Fruit fly (Drosophila melanogaster) whole organism, embryonic: ENCODE results near the gene CG43894.

Experiments
- Ada2b ChIP-seq: fragments of 200-800 bp; sonication (Bioruptor generic); IDR thresholded peaks from 2 replicates; pipeline ENCODE4 v1.3.6; 2022; ENCODE audit warnings: missing biosample characterization, missing genetic modification characterization
- CG10979 ChIP-seq: fragments of 200-800 bp; sonication (Bioruptor generic); optimal IDR thresholded peaks from 2 replicates; lab custom pipeline; 2018; ENCODE audit warnings: missing biosample characterization, mild to moderate bottlenecking, missing genetic modification characterization, moderate library complexity
- CG11695 ChIP-seq: fragments of 200-800 bp; sonication (Bioruptor generic); IDR thresholded peaks from 3 replicates; pipeline ENCODE4 v1.3.6; 2022; ENCODE audit warnings: missing biosample characterization, missing genetic modification characterization
- CG12744 ChIP-seq: fragments of 200-800 bp; sonication (Bioruptor generic); optimal IDR thresholded peaks from 2 replicates; lab custom pipeline; 2016; ENCODE audit warnings: missing biosample characterization, missing genetic modification characterization
- CG12769 ChIP-seq: fragments of 200-800 bp; sonication (Bioruptor generic); optimal IDR thresholded peaks from 2 replicates; lab custom pipeline; 2019; ENCODE audit warnings: missing biosample characterization, mild to moderate bottlenecking, missing genetic modification characterization, moderate library complexity
- CG12942 ChIP-seq: fragments of 200-800 bp; sonication (Bioruptor generic); optimal IDR thresholded peaks from 3 replicates; lab custom pipeline; 2016; ENCODE audit warnings: missing biosample characterization, missing genetic modification characterization
- CG13775 ChIP-seq: fragments of 200-800 bp; sonication (Bioruptor generic); optimal IDR thresholded peaks from 3 replicates; lab custom pipeline; 2017; ENCODE audit warnings: missing biosample characterization, mild to moderate bottlenecking, missing genetic modification characterization
- CG14710 ChIP-seq: fragments of 200-800 bp; sonication (Bioruptor generic); optimal IDR thresholded peaks from 3 replicates; lab custom pipeline; 2019; ENCODE audit warnings: missing biosample characterization, mild to moderate bottlenecking, missing genetic modification characterization, moderate library complexity
- CG15073 ChIP-seq: fragments of 200-800 bp; sonication (Bioruptor generic); optimal IDR thresholded peaks from 2 replicates; lab custom pipeline; 2016; ENCODE audit warnings: missing biosample characterization, missing genetic modification characterization
- CG17802 ChIP-seq: fragments of 200-800 bp; sonication (Bioruptor generic); optimal IDR thresholded peaks from 2 replicates; lab custom pipeline; 2018; ENCODE audit warnings: missing biosample characterization, mild to moderate bottlenecking, missing genetic modification characterization, moderate library complexity
- CG1832 ChIP-seq: fragments of 200-800 bp; sonication (Bioruptor generic); optimal IDR thresholded peaks from 2 replicates; lab custom pipeline; 2017; ENCODE audit warnings: missing biosample characterization, mild to moderate bottlenecking, missing genetic modification characterization, inconsistent platforms
- CG2889 ChIP-seq: fragments of 200-800 bp; sonication (Bioruptor generic); IDR thresholded peaks from 3 replicates; pipeline ENCODE4 v1.3.6; 2022; ENCODE audit warnings: missing biosample characterization, missing genetic modification characterization
- CG32772 ChIP-seq: fragments of 200-800 bp; sonication (Bioruptor generic); IDR thresholded peaks from 2 replicates; pipeline ENCODE4 v1.3.6; 2022; ENCODE audit warnings: missing biosample characterization, missing genetic modification characterization
- CG33213 ChIP-seq: fragments of 200-800 bp; sonication (Bioruptor generic); optimal IDR thresholded peaks from 3 replicates; lab custom pipeline; 2016; ENCODE audit warnings: missing biosample characterization, missing genetic modification characterization
- CG34422 ChIP-seq: fragments of 200-800 bp; sonication (Bioruptor generic); IDR thresholded peaks from 3 replicates; pipeline ENCODE4 v1.3.6; 2022; ENCODE audit warnings: missing biosample characterization, missing genetic modification characterization
- CG4328 ChIP-seq: fragments of 200-800 bp; sonication (Bioruptor generic); optimal IDR thresholded peaks from 3 replicates; lab custom pipeline; 2017; ENCODE audit warnings: missing biosample characterization, missing genetic modification reagents, missing genetic modification characterization
- CG43689 ChIP-seq: fragments of 200-800 bp; sonication (Bioruptor generic); IDR thresholded peaks from 2 replicates; pipeline ENCODE4 v1.3.6; 2022; ENCODE audit warnings: missing biosample characterization, missing genetic modification characterization
- CG4617 ChIP-seq: fragments of 200-800 bp; sonication (Bioruptor generic); optimal IDR thresholded peaks from 3 replicates; lab custom pipeline; 2016; ENCODE audit warnings: missing biosample characterization, missing genetic modification characterization, borderline replicate concordance
- CG4707 ChIP-seq: fragments of 200-800 bp; sonication (Bioruptor generic); optimal IDR thresholded peaks from 2 replicates; lab custom pipeline; 2018; ENCODE audit warnings: missing biosample characterization, mild to moderate bottlenecking, missing genetic modification characterization, moderate library complexity
- CG6791 ChIP-seq: fragments of 200-800 bp; sonication (Bioruptor generic); IDR thresholded peaks from 3 replicates; pipeline ENCODE4 v1.3.6; 2022; ENCODE audit warnings: missing biosample characterization, missing genetic modification characterization; ENCODE audit not compliant: partially characterized antibody
- CG9609 ChIP-seq: fragments of 200-800 bp; sonication (Bioruptor generic); optimal IDR thresholded peaks from 3 replicates; lab custom pipeline; 2016; ENCODE audit warnings: missing biosample characterization, missing genetic modification characterization
- Dip2 ChIP-seq: fragments of 200-800 bp; sonication (Bioruptor generic); IDR thresholded peaks from 2 replicates; pipeline ENCODE4 v1.3.6; 2022; ENCODE audit warnings: missing biosample characterization, missing genetic modification characterization
- Hand ChIP-seq: fragments of 200-800 bp; sonication (Bioruptor generic); optimal IDR thresholded peaks from 2 replicates; lab custom pipeline; 2017; ENCODE audit warnings: mild to moderate bottlenecking, missing biosample characterization, missing genetic modification reagents, missing genetic modification characterization
- Max ChIP-seq: fragments of 200-800 bp; sonication (Bioruptor generic); optimal IDR thresholded peaks from 2 replicates; lab custom pipeline; 2016; ENCODE audit warnings: missing biosample characterization, mild to moderate bottlenecking, missing genetic modification characterization
- Nf-YB ChIP-seq: fragments of 200-800 bp; sonication (Bioruptor generic); optimal IDR thresholded peaks from 3 replicates; lab custom pipeline; 2019; ENCODE audit warnings: missing biosample characterization, mild to moderate bottlenecking, missing genetic modification characterization, moderate library complexity
- Ptx1 ChIP-seq: fragments of 200-800 bp; sonication (Bioruptor generic); IDR thresholded peaks from 2 replicates; pipeline ENCODE4 v1.3.6; 2022; ENCODE audit warnings: missing biosample characterization, missing genetic modification characterization
- Sox100B ChIP-seq: fragments of 200-800 bp; sonication (Bioruptor generic); optimal IDR thresholded peaks from 3 replicates; lab custom pipeline; 2018; ENCODE audit warnings: missing biosample characterization, mild to moderate bottlenecking, missing genetic modification characterization
- Ssrp ChIP-seq: fragments of 200-800 bp; sonication (Bioruptor generic); optimal IDR thresholded peaks from 2 replicates; lab custom pipeline; 2018; ENCODE audit warnings: missing biosample characterization, mild to moderate bottlenecking, missing genetic modification characterization, moderate library complexity
- TFAM ChIP-seq: fragments of 200-800 bp; sonication (Bioruptor generic); optimal IDR thresholded peaks from 2 replicates; lab custom pipeline; 2017; ENCODE audit warnings: missing biosample characterization, missing genetic modification characterization, inconsistent platforms
- abd-A ChIP-seq: fragments of 200-800 bp; sonication (Bioruptor generic); optimal IDR thresholded peaks from 3 replicates; lab custom pipeline; 2019; ENCODE audit warnings: missing biosample characterization, mild to moderate bottlenecking, missing genetic modification characterization, moderate library complexity
- ap ChIP-seq: fragments of 200-800 bp; sonication (Bioruptor generic); IDR thresholded peaks from 2 replicates; pipeline ENCODE4 v1.3.6; 2022; ENCODE audit warnings: missing biosample characterization, missing genetic modification characterization
- cato ChIP-seq: fragments of 200-800 bp; sonication (Bioruptor generic); optimal IDR thresholded peaks from 2 replicates; lab custom pipeline; 2016; ENCODE audit warnings: missing biosample characterization, missing genetic modification characterization, borderline replicate concordance
- chinmo ChIP-seq: fragments of 200-800 bp; sonication (Bioruptor generic); IDR thresholded peaks from 4 replicates; pipeline ENCODE4 v1.3.6; 2022; ENCODE audit warnings: missing biosample characterization, missing genetic modification characterization; ENCODE audit not compliant: partially characterized antibody
- crp ChIP-seq, 2 experiments: fragments of 200-800 bp; sonication (Bioruptor generic); optimal IDR thresholded peaks; 2 replicates in 1 of 2; 3 replicates in 1 of 2; lab custom pipeline; 2017; ENCODE audit warnings: missing biosample characterization in 2 of 2, missing genetic modification characterization in 2 of 2, mild to moderate bottlenecking in 1 of 2, moderate library complexity in 1 of 2
- emc ChIP-seq: fragments of 200-800 bp; sonication (Bioruptor generic); optimal IDR thresholded peaks from 2 replicates; lab custom pipeline; 2016; ENCODE audit warnings: missing biosample characterization, missing genetic modification characterization
- gem ChIP-seq: fragments of 200-800 bp; sonication (Bioruptor generic); optimal IDR thresholded peaks from 2 replicates; lab custom pipeline; 2019; ENCODE audit warnings: missing biosample characterization, mild to moderate bottlenecking, missing genetic modification characterization, moderate library complexity
- grau ChIP-seq: fragments of 200-800 bp; optimal IDR thresholded peaks from 3 replicates; lab custom pipeline; 2019; ENCODE audit warnings: missing biosample characterization, mild to moderate bottlenecking, missing genetic modification characterization, moderate library complexity
- gro ChIP-seq: fragments of 200-800 bp; sonication (Bioruptor generic); optimal IDR thresholded peaks from 2 replicates; lab custom pipeline; 2016; ENCODE audit warnings: missing biosample characterization, missing genetic modification characterization
- jigr1 ChIP-seq: fragments of 200-800 bp; sonication (Bioruptor generic); IDR thresholded peaks from 3 replicates; pipeline ENCODE4 v1.3.6; 2022; ENCODE audit warnings: missing biosample characterization, missing genetic modification characterization
- luna ChIP-seq: fragments of 200-800 bp; sonication (Bioruptor generic); optimal IDR thresholded peaks from 2 replicates; lab custom pipeline; 2016; ENCODE audit warnings: missing biosample characterization, missing genetic modification characterization
- mirr ChIP-seq: fragments of 200-800 bp; sonication (Bioruptor generic); optimal IDR thresholded peaks from 3 replicates; lab custom pipeline; 2018; ENCODE audit warnings: missing biosample characterization, mild to moderate bottlenecking, missing genetic modification characterization
- oc ChIP-seq: fragments of 200-800 bp; sonication (Bioruptor generic); optimal IDR thresholded peaks from 2 replicates; lab custom pipeline; 2018; ENCODE audit warnings: missing biosample characterization, mild to moderate bottlenecking, missing genetic modification characterization, moderate library complexity
- pfk ChIP-seq: fragments of 200-800 bp; sonication (Bioruptor generic); optimal IDR thresholded peaks from 2 replicates; lab custom pipeline; 2018; ENCODE audit warnings: missing biosample characterization, mild to moderate bottlenecking, missing genetic modification characterization, moderate library complexity
- schlank ChIP-seq: fragments of 200-800 bp; sonication (Bioruptor generic); optimal IDR thresholded peaks from 2 replicates; lab custom pipeline; 2018; ENCODE audit warnings: missing biosample characterization, mild to moderate bottlenecking, missing genetic modification characterization
- scrt ChIP-seq: fragments of 200-800 bp; sonication (Bioruptor generic); optimal IDR thresholded peaks from 2 replicates; lab custom pipeline; 2018; ENCODE audit warnings: missing biosample characterization, mild to moderate bottlenecking, missing genetic modification characterization, moderate library complexity
- slbo ChIP-seq: fragments of 200-800 bp; sonication (Bioruptor generic); IDR thresholded peaks from 2 replicates; pipeline ENCODE4 v1.3.6; 2022; ENCODE audit warnings: missing biosample characterization, missing genetic modification characterization
- sob ChIP-seq: fragments of 200-800 bp; sonication (Bioruptor generic); IDR thresholded peaks from 2 replicates; pipeline ENCODE4 v1.3.6; 2022; ENCODE audit warnings: missing biosample characterization, missing genetic modification characterization
- tap ChIP-seq: fragments of 200-800 bp; optimal IDR thresholded peaks from 3 replicates; lab custom pipeline; 2019; ENCODE audit warnings: missing biosample characterization, mild to moderate bottlenecking, missing genetic modification characterization, moderate library complexity
- tio ChIP-seq: fragments of 200-800 bp; sonication (Bioruptor generic); optimal IDR thresholded peaks from 2 replicates; lab custom pipeline; 2017; ENCODE audit warnings: missing biosample characterization, missing genetic modification characterization, inconsistent platforms
- usp ChIP-seq: fragments of >200 bp; optimal IDR thresholded peaks from 2 replicates; lab custom pipeline; 2017; ENCODE audit warnings: missing biosample characterization, missing genetic modification characterization
- zf30C ChIP-seq: fragments of 200-800 bp; sonication (Bioruptor generic); optimal IDR thresholded peaks from 3 replicates; lab custom pipeline; 2018; ENCODE audit warnings: missing biosample characterization, mild to moderate bottlenecking, missing genetic modification characterization

CG43894 gene

DNA sequence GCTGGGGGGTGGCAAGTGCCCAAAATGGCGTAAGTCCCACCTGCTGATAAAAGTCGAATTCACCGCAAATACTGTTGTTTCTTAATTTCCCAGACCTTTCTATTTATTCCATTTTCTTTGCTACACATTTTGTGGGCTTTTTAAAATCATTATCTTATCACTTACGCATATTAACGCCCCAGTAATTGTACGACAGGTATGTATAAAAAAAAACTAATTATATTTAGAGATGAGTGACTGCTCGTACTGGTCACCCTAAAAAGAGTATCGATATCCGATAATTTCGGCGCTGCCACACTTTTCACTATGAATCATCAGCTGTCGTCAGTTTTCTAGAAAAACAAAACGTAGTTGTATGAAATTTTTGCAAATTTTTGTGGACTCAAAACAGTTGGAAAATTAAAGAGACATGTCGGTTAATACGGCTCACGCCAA is 39.7 kb upstream of the CG43894 start, which contains the start of the genes CG10948 and Wbp2 (continued):
- TF ChIP-seq tap (no peak), jigr1 (GFP tag; lab: Robert Waterston, UW) (no peak), zf30C (GFP tag; lab: Kevin White, UChicago) (no peak), Ptx1 (GFP tag; lab: Robert Waterston, UW) (no peak), crp (GFP tag; optimal IDR thresholded peaks at IDR 0.05; lab: Kevin White, UChicago) (peak; percentile 34 to 90), CG34422 (peak; percentile 49; the same call in 1 of the 3 replicates), Nf-YB (GFP tag; lab: Kevin White, UChicago) (no peak), CG11695 (GFP tag; lab: Robert Waterston, UW) (no peak), Dip2 (GFP tag; lab: Robert Waterston, UW) (no peak), slbo (no peak), CG12744 (GFP tag; lab: Kevin White, UChicago) (no peak), TFAM (no peak), Max (peak; percentile 29), CG15073 (no peak), luna (GFP tag; lab: Kevin White, UChicago) (no peak), abd-A (tag; lab: Kevin White, UChicago) (peak; percentile 98), grau (tag; lab: Kevin White, UChicago) (no peak), mirr (GFP tag; lab: Kevin White, UChicago) (peak; percentile 25), CG10979 (tag; lab: Kevin White, UChicago) (peak; percentile 22), CG43689 (GFP tag; lab: Robert Waterston, UW) (no peak), CG33213 (GFP tag; lab: Kevin White, UChicago) (peak; percentile 31), CG2889 (GFP tag; lab: Robert Waterston, UW) (no peak), Ada2b (GFP tag; lab: Robert Waterston, UW) (no peak), sob (no peak), gro (GFP tag; lab: Kevin White, UChicago) (peak; percentile 39), oc (tag; lab: Kevin White, UChicago) (no peak), CG1832 (no peak), cato (GFP tag; lab: Kevin White, UChicago) (no peak), Ssrp (tag; lab: Kevin White, UChicago) (no peak), Hand (GFP tag; lab: Kevin White, UChicago) (no peak), ap (no peak), CG12942 (no peak), CG9609 (GFP tag; lab: Kevin White, UChicago) (no peak), schlank (no peak), emc (no peak), gem (no peak), pfk (GFP tag; lab: Kevin White, UChicago) (no peak), chinmo (GFP tag; lab: Robert Waterston, UW) (no peak), CG6791 (GFP tag; lab: Robert Waterston, UW) (no peak; the same call in 2 of the 3 replicates), CG32772 (GFP tag; lab: Robert Waterston, UW) (no peak), CG12769 (tag; lab: Kevin White, UChicago) (no peak), CG17802 (no peak), CG13775 (GFP tag; lab: Kevin White, UChicago) (no peak), CG4328 (GFP tag; lab: Kevin White, UChicago) (no peak), tio (GFP tag; lab: Kevin White, UChicago) (no peak), CG14710 (peak; percentile 62), CG4617 (peak; percentile 90), Sox100B (GFP tag; lab: Kevin White, UChicago) (no peak), CG4707 (no peak), usp (GFP tag; lab: Kevin White, UChicago) (no peak), scrt (GFP tag; lab: Kevin White, UChicago) (peak; percentile 19)
